Fruit fly (Drosophila melanogaster) whole organism, pupa: ENCODE results near the gene NK7.1.

Experiments
- CG10348 ChIP-seq: fragments of 200-800 bp; sonication (Bioruptor generic); IDR thresholded peaks from 2 replicates; pipeline ENCODE4 v1.3.6; 2022; ENCODE audit warnings: missing biosample characterization, missing genetic modification characterization
- CG12605 ChIP-seq: fragments of 200-800 bp; sonication (Bioruptor generic); IDR thresholded peaks from 2 replicates; pipeline ENCODE4 v1.3.6; 2022; ENCODE audit warnings: missing biosample characterization, missing genetic modification characterization
- CG13204 ChIP-seq: fragments of 200-800 bp; sonication (Bioruptor generic); optimal IDR thresholded peaks from 2 replicates; lab custom pipeline; 2018; ENCODE audit warnings: missing biosample characterization, mild to moderate bottlenecking, missing genetic modification characterization, moderate library complexity
- CG14655 ChIP-seq: fragments of 200-800 bp; sonication (Bioruptor generic); optimal IDR thresholded peaks from 3 replicates; lab custom pipeline; 2017; ENCODE audit warnings: mild to moderate bottlenecking, missing biosample characterization, missing genetic modification reagents, missing genetic modification characterization
- CG15710 ChIP-seq: fragments of 200-800 bp; sonication (Bioruptor generic); optimal IDR thresholded peaks from 2 replicates; lab custom pipeline; 2018; ENCODE audit warnings: missing biosample characterization, mild to moderate bottlenecking, missing genetic modification characterization, moderate library complexity
- CG17806 ChIP-seq: fragments of 200-800 bp; sonication (Bioruptor generic); optimal IDR thresholded peaks from 2 replicates; lab custom pipeline; 2018; ENCODE audit warnings: missing biosample characterization, mild to moderate bottlenecking, missing genetic modification characterization, moderate library complexity
- CG32121 ChIP-seq: fragments of 200-800 bp; sonication (Bioruptor generic); IDR thresholded peaks from 2 replicates; pipeline ENCODE4 v1.3.6; 2022; ENCODE audit warnings: missing biosample characterization, missing genetic modification characterization
- CG34367 ChIP-seq: fragments of 200-800 bp; sonication (Bioruptor generic); optimal IDR thresholded peaks from 2 replicates; lab custom pipeline; 2018; ENCODE audit warnings: missing biosample characterization, mild to moderate bottlenecking, missing genetic modification characterization
- CG4496 ChIP-seq: fragments of 200-800 bp; sonication (Bioruptor generic); IDR thresholded peaks from 3 replicates; pipeline ENCODE4 v1.3.6; 2022; ENCODE audit warnings: missing biosample characterization, missing genetic modification characterization
- CG8159 ChIP-seq: fragments of 200-800 bp; sonication (Bioruptor generic); optimal IDR thresholded peaks from 3 replicates; lab custom pipeline; 2018; ENCODE audit warnings: missing biosample characterization, mild to moderate bottlenecking, missing genetic modification characterization, moderate library complexity
- CG8301 ChIP-seq: fragments of 200-800 bp; sonication (Bioruptor generic); optimal IDR thresholded peaks from 2 replicates; lab custom pipeline; 2018; ENCODE audit warnings: missing biosample characterization, mild to moderate bottlenecking, missing genetic modification characterization
- CG9948 ChIP-seq: fragments of 200-800 bp; sonication (Bioruptor generic); optimal IDR thresholded peaks from 2 replicates; lab custom pipeline; 2018; ENCODE audit warnings: missing biosample characterization, mild to moderate bottlenecking, missing genetic modification characterization, moderate library complexity
- D1 ChIP-seq: fragments of 200-800 bp; sonication (Bioruptor generic); optimal IDR thresholded peaks from 2 replicates; lab custom pipeline; 2018; ENCODE audit warnings: missing biosample characterization, mild to moderate bottlenecking, missing genetic modification characterization, moderate library complexity
- EcR ChIP-seq: fragments of 200-800 bp; sonication (Bioruptor generic); optimal IDR thresholded peaks from 3 replicates; lab custom pipeline; 2019; ENCODE audit warnings: missing biosample characterization, missing genetic modification characterization, mild to moderate bottlenecking, moderate library complexity, missing genetic modification reagents
- Ets98B ChIP-seq: fragments of 200-800 bp; sonication (Bioruptor generic); IDR thresholded peaks from 2 replicates; pipeline ENCODE4 v1.3.6; 2022; ENCODE audit warnings: missing biosample characterization, missing genetic modification characterization
- Pif1A ChIP-seq: fragments of 200-800 bp; sonication (Bioruptor generic); optimal IDR thresholded peaks from 3 replicates; lab custom pipeline; 2016; ENCODE audit warnings: missing biosample characterization, missing genetic modification characterization
- Pif1B ChIP-seq: fragments of 200-800 bp; sonication (Bioruptor generic); optimal IDR thresholded peaks from 3 replicates; lab custom pipeline; 2016; ENCODE audit warnings: missing biosample characterization, missing genetic modification characterization
- Snoo ChIP-seq: fragments of 200-800 bp; sonication (Bioruptor generic); optimal IDR thresholded peaks from 3 replicates; lab custom pipeline; 2017; ENCODE audit warnings: missing biosample characterization, mild to moderate bottlenecking, missing genetic modification characterization, inconsistent platforms
- fd96Ca ChIP-seq: fragments of 200-800 bp; sonication (Bioruptor generic); IDR thresholded peaks from 3 replicates; pipeline ENCODE4 v1.3.6; 2022; ENCODE audit warnings: missing biosample characterization, missing genetic modification characterization
- gl ChIP-seq: fragments of 200-800 bp; sonication (Bioruptor generic); optimal IDR thresholded peaks from 2 replicates; lab custom pipeline; 2018; ENCODE audit warnings: missing biosample characterization, mild to moderate bottlenecking, missing genetic modification characterization
- rn ChIP-seq: fragments of 200-800 bp; sonication (Bioruptor generic); IDR thresholded peaks from 2 replicates; pipeline ENCODE4 v1.3.6; 2022; ENCODE audit warnings: missing biosample characterization, missing genetic modification characterization

NK7.1 gene

dm6 chr3R:14381599-14381998 is 8.8 kb upstream of the NK7.1 start, which contains the start of gene soti:
TSS of gene soti (minus strand) at chr3R:14381699.
- TF ChIP-seq gl (no peak), Ets98B (GFP tag; lab: Robert Waterston, UW) (no peak), CG14655 (no peak), Pif1A (GFP tag; lab: Kevin White, UChicago) (no peak), CG15710 (tag; lab: Kevin White, UChicago) (no peak), CG8301 (tag; lab: Kevin White, UChicago) (no peak), CG8159 (tag; lab: Kevin White, UChicago) (no peak), CG10348 (GFP tag; lab: Robert Waterston, UW) (no peak), Pif1B (GFP tag; lab: Kevin White, UChicago) (no peak), D1 (no peak), Snoo (tag; lab: Kevin White, UChicago) (no peak), CG34367 (tag; lab: Kevin White, UChicago) (no peak), CG17806 (tag; lab: Kevin White, UChicago) (no peak), CG9948 (tag; lab: Kevin White, UChicago) (no peak), CG13204 (GFP tag; lab: Kevin White, UChicago) (no peak), fd96Ca (GFP tag; lab: Robert Waterston, UW) (no peak), CG32121 (GFP tag; lab: Robert Waterston, UW) (no peak), CG12605 (GFP tag; lab: Robert Waterston, UW) (no peak), EcR (GFP tag; lab: Kevin White, UChicago) (no peak)

dm6 chr3R:14373828-14374217 is 1.1 kb upstream of the NK7.1 start:
- TF ChIP-seq Ets98B (GFP tag; lab: Robert Waterston, UW) (peak; percentile 82), CG32121 (GFP tag; lab: Robert Waterston, UW) (peak; percentile 83), Pif1B (GFP tag; lab: Kevin White, UChicago) (peak; percentile 42), gl (no peak), CG12605 (GFP tag; lab: Robert Waterston, UW) (peak; percentile 84), CG15710 (tag; lab: Kevin White, UChicago) (peak; percentile 69), CG4496 (GFP tag; lab: Robert Waterston, UW) (peak; percentile 85; the same call in 2 of the 3 replicates), fd96Ca (GFP tag; lab: Robert Waterston, UW) (peak; percentile 44; the same call in 1 of the 3 replicates), EcR (GFP tag; lab: Kevin White, UChicago) (no peak), CG34367 (tag; lab: Kevin White, UChicago) (peak; percentile 73), CG8301 (tag; lab: Kevin White, UChicago) (peak; percentile 74), D1 (peak; percentile 7), CG17806 (tag; lab: Kevin White, UChicago) (peak; percentile 78), Snoo (tag; lab: Kevin White, UChicago) (peak; percentile 19), Pif1A (GFP tag; lab: Kevin White, UChicago) (peak; percentile 26), CG14655 (peak; percentile 70), CG10348 (GFP tag; lab: Robert Waterston, UW) (no peak), CG9948 (tag; lab: Kevin White, UChicago) (peak; percentile 73), rn (peak; percentile 50; the same call in 1 of the 2 replicates), CG13204 (GFP tag; lab: Kevin White, UChicago) (no peak), CG8159 (tag; lab: Kevin White, UChicago) (peak; percentile 73)

DNA sequence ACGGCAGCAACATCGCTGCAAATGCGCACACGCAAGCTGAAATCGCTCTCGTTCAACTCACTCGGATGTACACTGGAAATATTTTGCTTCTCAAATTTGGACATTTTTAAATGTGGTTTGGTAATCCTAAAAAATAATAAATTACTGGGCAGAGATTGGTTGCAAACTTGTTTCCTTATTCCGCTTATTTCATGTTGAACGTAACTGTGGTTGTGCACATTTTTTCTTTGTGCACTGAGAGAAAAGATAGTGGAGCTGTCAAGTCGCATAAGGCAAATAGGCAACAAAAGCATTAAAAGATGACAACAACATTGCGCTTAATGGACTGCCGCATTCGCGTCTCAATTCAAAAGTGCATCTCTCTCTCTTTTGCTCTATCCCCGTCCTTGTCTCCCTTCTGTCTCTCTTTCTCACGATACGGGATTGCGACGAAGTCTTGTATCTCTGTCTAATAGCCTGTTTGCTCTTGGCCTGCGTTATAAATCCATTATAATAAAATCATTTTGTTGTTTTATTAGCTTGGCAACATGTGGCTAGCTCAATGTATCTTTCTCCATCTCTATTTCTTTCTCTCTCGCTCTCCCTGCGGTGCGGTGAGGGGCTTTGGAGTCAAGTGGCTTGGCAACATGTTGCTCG is 559 bp upstream of the NK7.1 start:
- TF ChIP-seq D1 (peak; percentile 94), CG13204 (GFP tag; lab: Kevin White, UChicago) (peak; percentile 88), rn (peak; percentile 87), CG34367 (tag; lab: Kevin White, UChicago) (peak; percentile 98), CG14655 (peak; percentile 99), CG17806 (tag; lab: Kevin White, UChicago) (peak; percentile 97), CG15710 (tag; lab: Kevin White, UChicago) (peak; percentile 97), Snoo (tag; lab: Kevin White, UChicago) (peak; percentile 89), CG8159 (tag; lab: Kevin White, UChicago) (peak; percentile 95), CG9948 (tag; lab: Kevin White, UChicago) (peak; percentile 99), EcR (GFP tag; lab: Kevin White, UChicago) (peak; percentile 19), CG4496 (GFP tag; lab: Robert Waterston, UW) (peak; percentile 98), fd96Ca (GFP tag; lab: Robert Waterston, UW) (peak; percentile 98), CG10348 (GFP tag; lab: Robert Waterston, UW) (peak; percentile 96), CG8301 (tag; lab: Kevin White, UChicago) (peak; percentile 98), Pif1A (GFP tag; lab: Kevin White, UChicago) (peak; percentile 97), Pif1B (GFP tag; lab: Kevin White, UChicago) (peak; percentile 95), gl (peak; percentile 91), Ets98B (GFP tag; lab: Robert Waterston, UW) (peak; percentile 96), CG32121 (GFP tag; lab: Robert Waterston, UW) (peak; percentile 93), CG12605 (GFP tag; lab: Robert Waterston, UW) (peak; percentile 84)

- TF ChIP-seq CG10348 (GFP tag; lab: Robert Waterston, UW) = no peak
- no peak for TF ChIP-seq CG15710 (tag; lab: Kevin White, UChicago)
- no peak for TF ChIP-seq CG34367 (tag; lab: Kevin White, UChicago)
- no peak for TF ChIP-seq Pif1B (GFP tag; lab: Kevin White, UChicago)
- no peak for TF ChIP-seq CG8301 (tag; lab: Kevin White, UChicago)
- no peak for TF ChIP-seq CG13204 (GFP tag; lab: Kevin White, UChicago)
- TF ChIP-seq EcR (GFP tag; lab: Kevin White, UChicago) = no peak
- no peak for TF ChIP-seq D1
- TF ChIP-seq CG32121 (GFP tag; lab: Robert Waterston, UW) = no peak
- TF ChIP-seq fd96Ca (GFP tag; lab: Robert Waterston, UW) = no peak
Measured at dm6 chr3R:14371133-14371676, 1.5 kb downstream of the NK7.1 start.
